Worm (Caenorhabditis elegans) whole organism, L3 larva: ENCODE measurements around the gene F13E6.1.

Source experiments
- ZK546.5 ChIP-seq: sonication (generic microtip); optimal IDR thresholded peaks from 2 replicates; lab custom pipeline; 2017; ENCODE audit warnings: missing biosample characterization, missing genetic modification characterization
- aly-2 ChIP-seq: fragments of 150-350 bp; optimal IDR thresholded peaks from 2 replicates; lab custom pipeline; 2014; ENCODE audit warnings: missing biosample characterization, missing genetic modification characterization
- ama-1 ChIP-seq: fragments of 150-350 bp; optimal IDR thresholded peaks from 2 replicates; lab custom pipeline; 2018
- fos-1 ChIP-seq: fragments of 150-350 bp; optimal IDR thresholded peaks from 2 replicates; lab custom pipeline; 2014; ENCODE audit warnings: missing biosample characterization, missing genetic modification characterization
- jun-1 ChIP-seq: fragments of 150-350 bp; optimal IDR thresholded peaks from 2 replicates; lab custom pipeline; 2014; ENCODE audit warnings: missing biosample characterization, missing genetic modification reagents, missing genetic modification characterization
- nhr-23 ChIP-seq: fragments of 150-350 bp; optimal IDR thresholded peaks from 2 replicates; lab custom pipeline; 2014; ENCODE audit warnings: missing biosample characterization, missing genetic modification reagents, missing genetic modification characterization
- nhr-25 ChIP-seq: sonication (generic microtip); optimal IDR thresholded peaks from 2 replicates; lab custom pipeline; 2017; ENCODE audit warnings: missing biosample characterization, missing genetic modification characterization
- nhr-76 ChIP-seq: fragments of 150-350 bp; sonication (generic microtip); optimal IDR thresholded peaks from 5 replicates; lab custom pipeline; 2014; ENCODE audit warnings: missing biosample characterization, missing genetic modification characterization
- pha-4 ChIP-seq: fragments of 150-350 bp; optimal IDR thresholded peaks from 2 replicates; lab custom pipeline; 2014; ENCODE audit warnings: missing biosample characterization, missing genetic modification reagents, missing genetic modification characterization

ce11 chrX:10631873-10632272, 45.0 kb downstream of the F13E6.1 start:
- TF ChIP-seq ZK546.5 (tag; lab: Kevin White, UChicago), result no peak
- TF ChIP-seq jun-1, result no peak
- TF ChIP-seq fos-1 (tag; lab: Kevin White, UChicago), result no peak
- no peak for TF ChIP-seq nhr-25 (tag; lab: Kevin White, UChicago)
- TF ChIP-seq aly-2, result no peak
- TF ChIP-seq nhr-23, result no peak
- no peak for TF ChIP-seq nhr-76 (tag; lab: Kevin White, UChicago)
- no peak for TF ChIP-seq ama-1 (lab: Kevin White, UChicago)
- TF ChIP-seq pha-4 (tag; lab: Kevin White, UChicago), result no peak
